Fruit fly (Drosophila melanogaster) whole organism, wandering third instar larva: ENCODE data around the gene dec.

Experiments
- fru ChIP-seq: fragments of 200-800 bp; sonication (Bioruptor generic); optimal IDR thresholded peaks from 3 replicates; lab custom pipeline; 2016; ENCODE audit warnings: missing biosample characterization, mild to moderate bottlenecking, missing genetic modification characterization
- psq ChIP-seq: fragments of 200-800 bp; sonication (Bioruptor generic); optimal IDR thresholded peaks from 3 replicates; lab custom pipeline; 2017; ENCODE audit warnings: missing biosample characterization, mild to moderate bottlenecking, missing genetic modification characterization, moderate library complexity

- no peak for TF ChIP-seq fru (GFP tag; lab: Kevin White, UChicago)
- TF ChIP-seq psq (GFP tag; lab: Kevin White, UChicago): no peak
These were observed 6.2 kb downstream of the dec start, which contains the start of gene Ir7b for dm6 chrX:7866868-7867267.
